Worm (Caenorhabditis elegans): ENCODE results near the gene F46G11.2.

The F46G11.2 gene

ce11 chrX:5782153-5782552 lies 5.8 kb upstream of the F46G11.2 start, which contains the start of gene gakh-1 (continued):
- TF ChIP-seq jun-1 (tag; optimal IDR thresholded peaks at IDR 0.05) = peak; percentile 63
- peak; percentile 25 for TF ChIP-seq C16A3.4 (tag; optimal IDR thresholded peaks at IDR 0.05)
- TF ChIP-seq nhr-90 (tag; optimal IDR thresholded peaks at IDR 0.05; ENCODE audit: poor library complexity) = peak; percentile 62
- TF ChIP-seq dpl-1 (GFP tag; optimal IDR thresholded peaks at IDR 0.05) = peak; percentile 17 to 65 (median 56)
- no peak for TF ChIP-seq aly-2 (tag; optimal IDR thresholded peaks at IDR 0.05)
- peak in 2 of 6 experiments; percentile 2 to 18 for TF ChIP-seq elt-3 (tag; optimal IDR thresholded peaks at IDR 0.05)
- TF ChIP-seq nhr-19 (GFP tag; conservative IDR thresholded peaks at IDR 0.05) = peak; percentile 63
- no peak for TF ChIP-seq nhr-76 (tag; optimal IDR thresholded peaks at IDR 0.05)
- peak; percentile 28 for TF ChIP-seq egl-13 (tag; optimal IDR thresholded peaks at IDR 0.05)
- TF ChIP-seq unc-130 (tag; optimal IDR thresholded peaks at IDR 0.05) = no peak
- no peak for TF ChIP-seq tlp-1 (tag; optimal IDR thresholded peaks at IDR 0.05)
- peak; percentile 34 for TF ChIP-seq isw-1 (GFP tag; IDR thresholded peaks at IDR 0.05)
- peak; percentile 60 for TF ChIP-seq mep-1 (tag; optimal IDR thresholded peaks at IDR 0.05)
- no peak for TF ChIP-seq lir-3 (tag; optimal IDR thresholded peaks at IDR 0.05; ENCODE audit: poor library complexity)
- no peak for TF ChIP-seq mef-2 (tag; optimal IDR thresholded peaks at IDR 0.05)
- TF ChIP-seq nhr-84 (tag; optimal IDR thresholded peaks at IDR 0.05) = no peak
- peak; percentile 51 for TF ChIP-seq lin-39 (tag; optimal IDR thresholded peaks at IDR 0.05)
- TF ChIP-seq grh-1 (GFP tag; IDR thresholded peaks at IDR 0.05) = peak; percentile 85
- TF ChIP-seq ceh-8 (GFP tag; optimal IDR thresholded peaks at IDR 0.05) = peak; percentile 51
- TF ChIP-seq lin-13 (GFP tag; optimal IDR thresholded peaks at IDR 0.05) = peak; percentile 47
- no peak for TF ChIP-seq sptf-1 (tag; optimal IDR thresholded peaks at IDR 0.05)
- peak; percentile 42 for TF ChIP-seq elt-2 (tag; optimal IDR thresholded peaks at IDR 0.05)
- no peak for TF ChIP-seq ceh-90 (tag; optimal IDR thresholded peaks at IDR 0.05)
- no peak for TF ChIP-seq C04F5.9 (tag; optimal IDR thresholded peaks at IDR 0.05)
- no peak for TF ChIP-seq pqm-1 (tag; optimal IDR thresholded peaks at IDR 0.05)
- peak; percentile 72 for TF ChIP-seq snu-23 (GFP tag; optimal IDR thresholded peaks at IDR 0.05)
- TF ChIP-seq lin-14 (GFP tag; optimal IDR thresholded peaks at IDR 0.05) = peak; percentile 86
- TF ChIP-seq skn-1 (tag; optimal IDR thresholded peaks at IDR 0.05) = peak; percentile 28
- no peak for TF ChIP-seq ces-1 (GFP tag; optimal IDR thresholded peaks at IDR 0.05)
- TF ChIP-seq mdl-1 (tag; optimal IDR thresholded peaks at IDR 0.05) = peak in 1 of 2 experiments; percentile 81
- peak; percentile 74 for TF ChIP-seq dsc-1 (tag; optimal IDR thresholded peaks at IDR 0.05)
- TF ChIP-seq nhr-11 (tag; optimal IDR thresholded peaks at IDR 0.05) = no peak
- TF ChIP-seq fos-1 (tag; optimal IDR thresholded peaks at IDR 0.05) = peak; percentile 1
- peak; percentile 80 for TF ChIP-seq xbp-1 (tag; optimal IDR thresholded peaks at IDR 0.05)
- TF ChIP-seq Y116A8C.19 (tag; optimal IDR thresholded peaks at IDR 0.05; ENCODE audit: borderline replicate concordance) = no peak
- TF ChIP-seq hlh-4 (tag; optimal IDR thresholded peaks at IDR 0.05) = no peak
- no peak for TF ChIP-seq fkh-4 (tag; optimal IDR thresholded peaks at IDR 0.05; ENCODE audit: borderline replicate concordance)
- no peak for TF ChIP-seq ztf-4 (tag; optimal IDR thresholded peaks at IDR 0.05)

ce11 chrX:5786193-5786592 lies 1.8 kb upstream of the F46G11.2 start, which contains the start of gene F46G11.6:
Gene F46G11.6 (plus strand): TSS chrX:5786493.
- no peak for TF ChIP-seq efl-3 (GFP tag; optimal IDR thresholded peaks at IDR 0.05)
- no peak for TF ChIP-seq unc-62 (GFP tag; optimal IDR thresholded peaks at IDR 0.05)
- TF ChIP-seq C16A3.4 (tag; optimal IDR thresholded peaks at IDR 0.05) = no peak
- no peak for TF ChIP-seq pqm-1 (tag; optimal IDR thresholded peaks at IDR 0.05)
- TF ChIP-seq snu-23 (GFP tag; optimal IDR thresholded peaks at IDR 0.05) = no peak
- no peak for TF ChIP-seq aly-2 (tag; optimal IDR thresholded peaks at IDR 0.05)
- TF ChIP-seq tbx-2 (tag; optimal IDR thresholded peaks at IDR 0.05) = no peak
- TF ChIP-seq nhr-77 (tag; optimal IDR thresholded peaks at IDR 0.05) = no peak
- no peak for TF ChIP-seq nhr-19 (GFP tag; conservative IDR thresholded peaks at IDR 0.05)
- TF ChIP-seq zag-1 (tag; optimal IDR thresholded peaks at IDR 0.05) = no peak
- no peak for TF ChIP-seq pag-3 (tag; optimal IDR thresholded peaks at IDR 0.05; ENCODE audit: borderline replicate concordance, insufficient read depth)
- no peak for TF ChIP-seq ces-1 (GFP tag; optimal IDR thresholded peaks at IDR 0.05)
